Worm (Caenorhabditis elegans) whole organism, young adult: ENCODE results near the gene sas-7.

Experiments
- C17E4.6 ChIP-seq: fragments of 200-800 bp; sonication (Bioruptor generic); IDR thresholded peaks from 2 replicates; pipeline ENCODE4 v1.3.6; 2022; ENCODE audit warnings: missing genetic modification reagents, missing genetic modification characterization, missing compliant biosample characterization
- F10E7.11 ChIP-seq: sonication (generic microtip); optimal IDR thresholded peaks from 2 replicates; lab custom pipeline; 2017; ENCODE audit warnings: mild to moderate bottlenecking, missing genetic modification characterization, moderate library complexity, missing compliant biosample characterization
- F22D6.2 ChIP-seq: sonication (generic microtip); optimal IDR thresholded peaks from 2 replicates; lab custom pipeline; 2016; ENCODE audit warnings: mild to moderate bottlenecking, missing genetic modification characterization, missing compliant biosample characterization
- F33H1.4 ChIP-seq: fragments of 200-800 bp; sonication (Bioruptor generic); IDR thresholded peaks from 2 replicates; pipeline ENCODE4 v1.3.6; 2022; ENCODE audit warnings: missing genetic modification reagents, missing genetic modification characterization, missing compliant biosample characterization
- F49E8.2 ChIP-seq: sonication (generic microtip); optimal IDR thresholded peaks from 3 replicates; lab custom pipeline; 2017; ENCODE audit warnings: missing genetic modification characterization, mild to moderate bottlenecking, missing compliant biosample characterization, antibody characterized with exemption, moderate library complexity; ENCODE audit not compliant: insufficient read depth
- F57A8.1 ChIP-seq: fragments of 200-800 bp; sonication (Bioruptor generic); optimal IDR thresholded peaks from 2 replicates; lab custom pipeline; 2018; ENCODE audit warnings: mild to moderate bottlenecking, missing genetic modification characterization, moderate library complexity, missing compliant biosample characterization
- F57C9.4 ChIP-seq: sonication (generic microtip); optimal IDR thresholded peaks from 2 replicates; lab custom pipeline; 2017; ENCODE audit warnings: mild to moderate bottlenecking, missing genetic modification characterization, missing compliant biosample characterization
- T07F8.4 ChIP-seq: sonication (generic microtip); optimal IDR thresholded peaks from 2 replicates; lab custom pipeline; 2016; ENCODE audit warnings: mild to moderate bottlenecking, missing genetic modification characterization, moderate library complexity, missing compliant biosample characterization
- T26A5.8 ChIP-seq: sonication (generic microtip); optimal IDR thresholded peaks from 2 replicates; lab custom pipeline; 2016; ENCODE audit warnings: missing genetic modification characterization, missing compliant biosample characterization
- Y53G8AR.9 ChIP-seq: fragments of 200-800 bp; sonication (Bioruptor generic); conservative IDR thresholded peaks from 2 replicates; pipeline ENCODE4 v1.3.6; 2022; ENCODE audit warnings: missing genetic modification reagents, missing genetic modification characterization, missing compliant biosample characterization
- Y67H2A.10 ChIP-seq: fragments of 200-800 bp; sonication (Bioruptor generic); conservative IDR thresholded peaks from 2 replicates; pipeline ENCODE4 v1.3.6; 2022; ENCODE audit warnings: missing genetic modification reagents, missing genetic modification characterization, missing compliant biosample characterization
- akir-1 ChIP-seq: fragments of 200-800 bp; sonication (Bioruptor generic); optimal IDR thresholded peaks from 2 replicates; lab custom pipeline; 2018; ENCODE audit warnings: mild to moderate bottlenecking, missing genetic modification characterization, moderate library complexity, missing compliant biosample characterization
- athp-1 ChIP-seq: sonication (generic microtip); optimal IDR thresholded peaks from 2 replicates; lab custom pipeline; 2017; ENCODE audit warnings: mild to moderate bottlenecking, missing genetic modification characterization, missing compliant biosample characterization
- attf-3 ChIP-seq: fragments of 200-800 bp; sonication (Bioruptor generic); conservative IDR thresholded peaks from 2 replicates; pipeline ENCODE4 v1.3.6; 2022; ENCODE audit warnings: missing genetic modification reagents, missing genetic modification characterization, missing compliant biosample characterization
- ceh-27 ChIP-seq: fragments of 200-800 bp; sonication (Bioruptor generic); optimal IDR thresholded peaks from 2 replicates; lab custom pipeline; 2018; ENCODE audit warnings: mild to moderate bottlenecking, missing genetic modification characterization, moderate library complexity, missing compliant biosample characterization
- egl-44 ChIP-seq: fragments of 200-800 bp; sonication (Bioruptor generic); IDR thresholded peaks from 2 replicates; pipeline ENCODE4 v1.3.6; 2022; ENCODE audit warnings: missing genetic modification reagents, missing genetic modification characterization, missing compliant biosample characterization
- fkh-3 ChIP-seq: sonication (generic microtip); optimal IDR thresholded peaks from 2 replicates; lab custom pipeline; 2016; ENCODE audit warnings: mild to moderate bottlenecking, missing genetic modification characterization, missing compliant biosample characterization
- hlh-12 ChIP-seq: sonication (generic microtip); optimal IDR thresholded peaks from 2 replicates; lab custom pipeline; 2016; ENCODE audit warnings: missing genetic modification characterization, missing compliant biosample characterization
- hlh-26 ChIP-seq: fragments of 200-800 bp; sonication (Bioruptor generic); conservative IDR thresholded peaks from 2 replicates; pipeline ENCODE4 v1.3.6; 2022; ENCODE audit warnings: missing genetic modification reagents, missing genetic modification characterization, missing compliant biosample characterization
- hmg-1.2 ChIP-seq: fragments of 200-800 bp; sonication (Bioruptor generic); IDR thresholded peaks from 2 replicates; pipeline ENCODE4 v1.3.6; 2022; ENCODE audit warnings: missing genetic modification reagents, missing genetic modification characterization, missing compliant biosample characterization
- hrde-1 ChIP-seq: sonication (generic microtip); optimal IDR thresholded peaks from 2 replicates; lab custom pipeline; 2016; ENCODE audit warnings: missing genetic modification characterization, mild to moderate bottlenecking, missing compliant biosample characterization, moderate library complexity, missing genotype, missing genetic modification reagents, borderline replicate concordance
- let-607 ChIP-seq, 2 experiments: fragments of 200-800 bp in 1 of 2; sonication (Bioruptor generic) in 1 of 2; sonication (generic microtip) in 1 of 2; optimal IDR thresholded peaks; 2 replicates each; lab custom pipeline; 2016 to 2018; ENCODE audit warnings: mild to moderate bottlenecking in 2 of 2, missing compliant biosample characterization in 2 of 2, missing genetic modification characterization in 2 of 2, moderate library complexity in 2 of 2, missing genotype in 1 of 2
- lin-26 ChIP-seq: fragments of 200-800 bp; sonication (Bioruptor generic); IDR thresholded peaks from 2 replicates; pipeline ENCODE4 v1.3.6; 2022; ENCODE audit warnings: missing genetic modification reagents, missing genetic modification characterization, missing compliant biosample characterization
- lin-35 ChIP-seq, 3 experiments: fragments of 150-350 bp in 2 of 3; sonication (generic microtip) in 1 of 3; optimal IDR thresholded peaks; 2 replicates each; lab custom pipeline; 2014 to 2018; ENCODE audit warnings: missing biosample characterization in 3 of 3, missing genetic modification characterization in 3 of 3, missing genetic modification reagents in 3 of 3
- lin-54 ChIP-seq: fragments of 200-800 bp; sonication (Bioruptor generic); optimal IDR thresholded peaks from 2 replicates; lab custom pipeline; 2018; ENCODE audit warnings: mild to moderate bottlenecking, missing genetic modification characterization, missing compliant biosample characterization
- madf-3 ChIP-seq: fragments of 200-800 bp; sonication (Bioruptor generic); IDR thresholded peaks from 2 replicates; pipeline ENCODE4 v1.3.6; 2022; ENCODE audit warnings: missing genetic modification reagents, missing genetic modification characterization, missing compliant biosample characterization
- mel-28 ChIP-seq: sonication (generic microtip); optimal IDR thresholded peaks from 2 replicates; lab custom pipeline; 2016; ENCODE audit warnings: borderline replicate concordance, mild to moderate bottlenecking, missing genetic modification characterization, missing compliant biosample characterization
- mes-4 ChIP-seq: sonication (generic microtip); optimal IDR thresholded peaks from 2 replicates; lab custom pipeline; 2016; ENCODE audit warnings: missing genotype, missing genetic modification characterization, missing compliant biosample characterization
- mxl-1 ChIP-seq: sonication (generic microtip); optimal IDR thresholded peaks from 2 replicates; lab custom pipeline; 2016; ENCODE audit warnings: missing genetic modification characterization, missing compliant biosample characterization
- nhr-120 ChIP-seq: fragments of 200-800 bp; sonication (Bioruptor generic); IDR thresholded peaks from 2 replicates; pipeline ENCODE4 v1.3.6; 2022; ENCODE audit warnings: missing genetic modification characterization, missing compliant biosample characterization
- nhr-27 ChIP-seq: fragments of 200-800 bp; sonication (Bioruptor generic); optimal IDR thresholded peaks from 2 replicates; lab custom pipeline; 2018; ENCODE audit warnings: mild to moderate bottlenecking, missing genetic modification characterization, moderate library complexity, missing compliant biosample characterization
- pha-4 ChIP-seq: fragments of 150-350 bp; sonication (generic microtip); optimal IDR thresholded peaks from 2 replicates; lab custom pipeline; 2014; ENCODE audit warnings: missing biosample characterization, missing genetic modification reagents, missing genetic modification characterization
- sea-2 ChIP-seq: fragments of 200-800 bp; sonication (Bioruptor generic); IDR thresholded peaks from 2 replicates; pipeline ENCODE4 v1.3.6; 2022; ENCODE audit warnings: missing genetic modification characterization, missing compliant biosample characterization
- snpc-3.4 ChIP-seq: sonication (generic microtip); optimal IDR thresholded peaks from 2 replicates; lab custom pipeline; 2017; ENCODE audit warnings: missing genetic modification characterization, mild to moderate bottlenecking, missing compliant biosample characterization, antibody characterized with exemption, moderate library complexity, missing genotype, missing genetic modification reagents
- somi-1 ChIP-seq: fragments of 200-800 bp; sonication (Bioruptor generic); optimal IDR thresholded peaks from 2 replicates; lab custom pipeline; 2018; ENCODE audit warnings: mild to moderate bottlenecking, missing genetic modification characterization, missing compliant biosample characterization
- ztf-25 ChIP-seq: fragments of 200-800 bp; sonication (Bioruptor generic); IDR thresholded peaks from 2 replicates; pipeline ENCODE4 v1.3.6; 2022; ENCODE audit warnings: missing genetic modification reagents, missing genetic modification characterization, missing compliant biosample characterization
- ztf-26 ChIP-seq: sonication (generic microtip); optimal IDR thresholded peaks from 2 replicates; lab custom pipeline; 2017; ENCODE audit warnings: missing genetic modification characterization, missing compliant biosample characterization
- ztf-28 ChIP-seq: fragments of 200-800 bp; sonication (Bioruptor generic); IDR thresholded peaks from 2 replicates; pipeline ENCODE4 v1.3.6; 2022; ENCODE audit warnings: missing genetic modification reagents, missing genetic modification characterization, missing compliant biosample characterization
- ztf-6 ChIP-seq: fragments of 200-800 bp; sonication (Bioruptor generic); IDR thresholded peaks from 2 replicates; pipeline ENCODE4 v1.3.6; 2022; ENCODE audit warnings: missing genetic modification reagents, missing genetic modification characterization, missing compliant biosample characterization

Gene sas-7

DNA sequence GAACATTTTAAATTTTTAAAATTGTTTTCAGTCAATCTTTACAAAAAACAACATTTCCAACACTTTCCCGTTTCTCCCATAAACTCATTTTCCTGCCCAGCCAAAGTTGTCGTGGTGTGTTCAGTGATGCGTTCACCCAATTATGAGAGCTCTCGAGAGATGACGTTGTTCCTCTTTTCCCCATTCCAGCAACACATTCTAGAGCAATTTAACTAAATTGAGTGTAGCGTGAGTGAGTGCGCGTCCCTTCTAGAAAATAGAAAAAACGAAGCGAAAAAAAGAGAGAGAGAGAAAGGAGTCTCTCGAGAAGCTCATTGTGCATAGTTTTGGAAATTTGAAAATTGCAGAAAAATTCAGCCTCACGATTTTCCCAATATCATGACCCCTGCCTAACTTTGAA, 37.9 kb downstream of the sas-7 start:
- TF ChIP-seq lin-35 (GFP tag; optimal IDR thresholded peaks at IDR 0.05; lab: Kevin White, UChicago) (no peak), ceh-27 (GFP tag; lab: Kevin White, UChicago) (peak; percentile 35)

DNA sequence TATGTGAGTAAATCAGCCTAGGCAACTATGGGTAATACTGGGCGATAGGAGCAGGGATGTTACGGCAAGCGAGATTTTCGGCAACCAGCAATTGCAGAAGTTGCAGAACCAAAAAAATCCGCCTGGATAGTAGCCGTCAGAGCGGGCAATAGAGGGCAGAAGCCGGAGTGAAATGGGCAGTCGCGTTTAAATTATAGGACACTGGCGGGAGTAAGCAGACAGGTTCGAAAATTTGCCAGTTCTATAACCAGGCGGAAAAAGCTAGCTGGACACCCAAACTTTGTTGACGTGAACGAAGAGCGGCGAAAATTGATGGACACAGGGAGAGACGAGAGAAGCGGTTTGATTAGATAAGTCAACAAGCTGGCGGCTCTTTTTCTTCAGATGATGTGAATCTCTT, 39.1 kb downstream of the sas-7 start:
- no peak for TF ChIP-seq T07F8.4
- TF ChIP-seq hrde-1 (tag; lab: Kevin White, UChicago), result no peak
- no peak for TF ChIP-seq madf-3 (GFP tag; lab: Robert Waterston, UW)
- no peak for TF ChIP-seq hlh-26 (GFP tag; lab: Robert Waterston, UW)
- TF ChIP-seq mel-28 (tag; lab: Kevin White, UChicago), result no peak
- TF ChIP-seq F22D6.2 (tag; lab: Kevin White, UChicago), result no peak
- no peak for TF ChIP-seq nhr-27
- TF ChIP-seq hlh-12 (tag; lab: Kevin White, UChicago), result no peak
- TF ChIP-seq let-607 (tag; optimal IDR thresholded peaks at IDR 0.05; lab: Kevin White, UChicago), result no peak
- no peak for TF ChIP-seq ztf-25 (GFP tag; lab: Robert Waterston, UW)
- no peak for TF ChIP-seq T26A5.8 (tag; lab: Kevin White, UChicago)
- TF ChIP-seq C17E4.6 (GFP tag; lab: Robert Waterston, UW), result no peak
- TF ChIP-seq pha-4, result no peak

DNA sequence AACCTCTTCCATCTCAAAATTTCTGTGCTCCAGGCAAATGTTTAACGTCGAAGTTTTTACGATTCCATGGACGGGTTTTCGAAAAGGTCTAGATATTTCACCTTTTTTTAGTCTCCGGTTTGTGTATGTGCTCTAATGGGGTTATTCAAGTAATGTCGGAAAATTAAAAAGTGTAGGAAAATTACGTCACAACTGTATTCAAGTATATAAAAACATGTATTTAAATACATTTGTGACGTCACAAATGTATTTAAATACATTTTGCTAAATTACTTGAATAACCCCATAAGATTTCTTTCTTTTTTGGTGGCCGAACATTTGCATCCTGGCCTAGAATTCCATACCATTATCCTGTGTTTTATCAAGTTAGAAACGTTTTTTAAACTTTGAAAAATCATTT, 40.6 kb downstream of the sas-7 start:
- TF ChIP-seq F57A8.1 (GFP tag; lab: Kevin White, UChicago) (no peak), snpc-3.4 (tag; lab: Kevin White, UChicago) (no peak), lin-26 (GFP tag; lab: Robert Waterston, UW) (no peak), somi-1 (GFP tag; lab: Kevin White, UChicago) (no peak), hmg-1.2 (GFP tag; lab: Robert Waterston, UW) (no peak), mxl-1 (tag; lab: Kevin White, UChicago) (no peak), lin-54 (GFP tag; lab: Kevin White, UChicago) (no peak), hlh-12 (tag; lab: Kevin White, UChicago) (no peak), fkh-3 (no peak), akir-1 (GFP tag; lab: Kevin White, UChicago) (no peak), F49E8.2 (no peak), egl-44 (GFP tag; lab: Robert Waterston, UW) (no peak), attf-3 (GFP tag; lab: Robert Waterston, UW) (no peak), Y53G8AR.9 (GFP tag; lab: Robert Waterston, UW) (no peak)

DNA sequence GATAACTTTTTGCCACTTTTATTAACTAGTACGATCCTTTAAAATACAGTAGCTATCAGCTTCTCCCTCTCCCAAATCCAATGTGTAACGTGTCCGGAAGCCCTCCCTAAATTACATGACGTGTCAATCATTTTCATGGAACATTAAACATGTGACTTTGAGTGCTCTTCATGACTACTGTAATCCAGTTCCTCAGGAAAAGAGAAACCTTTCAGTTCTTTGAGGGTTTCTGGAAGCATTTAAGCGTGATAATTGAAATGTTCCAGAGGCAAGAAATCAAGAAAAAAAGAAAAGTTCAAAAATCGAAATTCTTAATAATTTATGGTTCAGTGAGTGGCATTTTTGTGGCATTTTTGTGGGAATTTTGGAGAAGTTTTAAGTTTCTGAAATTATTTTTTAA, 42.1 kb downstream of the sas-7 start:
- TF ChIP-seq ztf-6 (GFP tag; lab: Robert Waterston, UW) (no peak), mes-4 (tag; lab: Kevin White, UChicago) (no peak), Y67H2A.10 (GFP tag; lab: Robert Waterston, UW) (no peak), ztf-28 (no peak), F10E7.11 (tag; lab: Kevin White, UChicago) (no peak), Y53G8AR.9 (GFP tag; lab: Robert Waterston, UW) (no peak), athp-1 (tag; lab: Kevin White, UChicago) (no peak), ztf-26 (tag; lab: Kevin White, UChicago) (no peak), F57C9.4 (no peak), sea-2 (GFP tag; lab: Robert Waterston, UW) (no peak), nhr-27 (no peak), F33H1.4 (no peak), nhr-120 (GFP tag; lab: Robert Waterston, UW) (no peak)
